Worm (Caenorhabditis elegans): ENCODE measurements around the gene Y32H12A.7.

DNA sequence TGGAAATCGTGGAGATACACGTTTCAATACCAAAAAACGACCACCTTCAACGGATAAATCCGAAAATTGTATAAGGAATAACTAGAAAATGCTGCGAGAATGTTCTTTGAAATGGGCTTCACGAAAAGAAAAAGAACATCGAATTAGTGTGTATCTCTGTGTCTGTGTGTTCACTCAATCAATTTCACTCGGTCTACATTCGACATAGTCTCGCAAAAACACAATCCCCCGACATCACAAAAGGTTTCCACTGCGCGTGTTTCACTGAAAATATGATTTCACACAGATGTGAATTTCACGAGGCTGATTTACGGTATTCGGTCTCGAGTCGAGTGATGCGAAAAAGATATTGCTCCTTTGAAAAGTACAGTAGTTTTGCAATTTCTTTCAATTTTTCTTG is 11.5 kb downstream of the Y32H12A.7 start:
- no peak for TF ChIP-seq nhr-237 (tag; optimal IDR thresholded peaks at IDR 0.05)
- TF ChIP-seq nhr-102 (tag; optimal IDR thresholded peaks at IDR 0.05): no peak
- no peak for TF ChIP-seq mdl-1 (tag; optimal IDR thresholded peaks at IDR 0.05)
- TF ChIP-seq spr-1 (tag; optimal IDR thresholded peaks at IDR 0.05): no peak
- TF ChIP-seq pqm-1 (tag; optimal IDR thresholded peaks at IDR 0.05): no peak
- no peak for TF ChIP-seq unc-62 (GFP tag; optimal IDR thresholded peaks at IDR 0.05 in 1 of 2)
- no peak for TF ChIP-seq unc-62 (tag; optimal IDR thresholded peaks at IDR 0.05)
- no peak for TF ChIP-seq duxl-1 (tag; optimal IDR thresholded peaks at IDR 0.05; ENCODE audit: poor library complexity)
- TF ChIP-seq aha-1 (tag): no peak
- TF ChIP-seq ceh-82 (tag; optimal IDR thresholded peaks at IDR 0.05): no peak
- TF ChIP-seq nhr-25 (tag; optimal IDR thresholded peaks at IDR 0.05; ENCODE audit: borderline replicate concordance, insufficient read depth): no peak
- no peak for TF ChIP-seq lin-39 (tag; optimal IDR thresholded peaks at IDR 0.05)
- no peak for TF ChIP-seq tag-97 (GFP tag; IDR thresholded peaks at IDR 0.05)
- TF ChIP-seq nhr-41 (GFP tag; IDR thresholded peaks at IDR 0.05): no peak
- TF ChIP-seq dmd-8 (GFP tag; IDR thresholded peaks at IDR 0.05): no peak

Measured in whole organism, L4 larva.